Worm (Caenorhabditis elegans): ENCODE data around the gene str-96.

DNA sequence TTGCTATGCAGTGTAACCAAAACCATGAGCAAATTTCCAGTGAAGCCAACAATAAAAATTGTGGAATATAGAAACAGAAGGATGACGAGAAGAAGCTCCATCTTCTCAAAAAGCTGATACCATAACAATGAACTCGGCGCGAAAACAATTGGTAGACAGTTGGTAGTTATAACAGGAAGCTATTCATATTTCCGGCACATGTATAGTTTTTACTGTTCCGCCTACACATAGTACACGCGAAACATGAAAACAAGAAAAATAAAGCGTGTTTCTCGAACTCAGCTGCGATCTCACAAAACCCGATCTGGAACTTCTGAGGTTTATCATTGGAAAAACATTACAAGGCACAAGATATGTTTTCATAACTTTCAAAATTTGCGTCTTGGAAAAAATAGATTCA is 34.7 kb downstream of the str-96 start, which contains the start of gene srsx-37:
- TF ChIP-seq madf-10 (tag; optimal IDR thresholded peaks at IDR 0.05) (no peak), snpc-1.1 (tag; optimal IDR thresholded peaks at IDR 0.05; ENCODE audit: insufficient read depth) (no peak), C17E4.6 (GFP tag; IDR thresholded peaks at IDR 0.05) (no peak), him-1 (tag; optimal IDR thresholded peaks at IDR 0.05) (no peak), ztf-25 (GFP tag; IDR thresholded peaks at IDR 0.05) (no peak), gei-17 (GFP tag; optimal IDR thresholded peaks at IDR 0.05) (no peak), madf-8 (GFP tag; conservative IDR thresholded peaks at IDR 0.05) (no peak)

All from whole organism, young adult.